Fruit fly (Drosophila melanogaster): ENCODE data around the gene Gr22f.

Gene Gr22f

dm6 chr2L:1790261-1790660 lies 34.0 kb upstream of the Gr22f start, which contains the start of gene Gr22d:
Gene Gr22d (minus strand): TSS chr2L:1790361.
- TF ChIP-seq Gug (GFP tag; IDR thresholded peaks at IDR 0.05) = no peak
- no peak for TF ChIP-seq bbx (GFP tag; IDR thresholded peaks at IDR 0.05; ENCODE audit: partially characterized antibody)
- TF ChIP-seq CG11504 (tag; optimal IDR thresholded peaks at IDR 0.05) = no peak
- no peak for TF ChIP-seq Lpt (GFP tag; optimal IDR thresholded peaks at IDR 0.05)
- TF ChIP-seq CG6175 (GFP tag; IDR thresholded peaks at IDR 0.05) = no peak
- TF ChIP-seq CG34422 (GFP tag; IDR thresholded peaks at IDR 0.05) = no peak
- no peak for TF ChIP-seq CG8359 (GFP tag; optimal IDR thresholded peaks at IDR 0.05; ENCODE audit: borderline replicate concordance)
- TF ChIP-seq tup (GFP tag; optimal IDR thresholded peaks at IDR 0.05) = no peak
- TF ChIP-seq prd (optimal IDR thresholded peaks at IDR 0.05) = no peak
- TF ChIP-seq prd (GFP tag; IDR thresholded peaks at IDR 0.05) = no peak
- no peak for TF ChIP-seq TFAM (GFP tag; optimal IDR thresholded peaks at IDR 0.05)
- no peak for TF ChIP-seq CG17612 (GFP tag; IDR thresholded peaks at IDR 0.05)
- TF ChIP-seq CG4730 (GFP tag; IDR thresholded peaks at IDR 0.05) = no peak
- no peak for TF ChIP-seq HHEX (GFP tag; optimal IDR thresholded peaks at IDR 0.05)
- TF ChIP-seq Spps (tag; optimal IDR thresholded peaks at IDR 0.05) = no peak

- TF ChIP-seq mirr (GFP tag; optimal IDR thresholded peaks at IDR 0.05) (peak; percentile 23), CG18599 (GFP tag; optimal IDR thresholded peaks at IDR 0.05) (peak; percentile 41), ssp (GFP tag; IDR thresholded peaks at IDR 0.05) (no peak), lab (GFP tag; optimal IDR thresholded peaks at IDR 0.05) (peak; percentile 19), CG7839 (tag; optimal IDR thresholded peaks at IDR 0.05) (no peak), Hey (tag; optimal IDR thresholded peaks at IDR 0.05) (peak; percentile 81), sna (GFP tag; IDR thresholded peaks at IDR 0.05; ENCODE audit: partially characterized antibody) (no peak), abd-A (tag; optimal IDR thresholded peaks at IDR 0.05) (peak; percentile 76), onecut (GFP tag; IDR thresholded peaks at IDR 0.05) (peak; percentile 44), nerfin-1 (tag; optimal IDR thresholded peaks at IDR 0.05) (peak; percentile 54)
These were observed 31.7 kb upstream of the Gr22f start for dm6 chr2L:1787929-1788328.

DNA sequence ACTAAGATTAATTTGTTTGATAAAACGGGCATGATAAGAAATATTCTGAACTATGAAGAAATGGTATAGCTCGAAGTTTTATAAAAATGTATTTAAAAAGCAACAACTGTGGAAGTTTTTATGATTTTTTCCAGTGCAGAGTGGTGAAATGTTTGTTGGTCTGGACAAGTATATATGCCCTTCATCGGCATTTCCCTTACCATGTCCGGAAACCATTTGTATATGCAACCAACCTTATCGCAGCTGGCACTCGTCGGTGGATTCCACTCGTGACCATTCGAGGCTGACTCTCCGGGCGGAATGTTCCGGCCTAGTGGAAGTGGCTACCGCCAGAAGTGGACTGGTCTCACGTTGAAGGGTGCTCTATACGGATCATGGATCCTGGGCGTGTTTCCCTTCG lies 27.5 kb upstream of the Gr22f start, which contains the start of gene Gr22e:
Gene Gr22e (plus strand): TSS at position 301 of the 400 bp plus-strand sequence.
- TF ChIP-seq gem (tag; optimal IDR thresholded peaks at IDR 0.05) (no peak), toy (GFP tag; IDR thresholded peaks at IDR 0.05) (no peak), disco-r (GFP tag; optimal IDR thresholded peaks at IDR 0.05) (no peak), Rfx (GFP tag; IDR thresholded peaks at IDR 0.05) (no peak), CG10431 (GFP tag; optimal IDR thresholded peaks at IDR 0.05) (no peak), org-1 (GFP tag; optimal IDR thresholded peaks at IDR 0.05) (no peak), CG12071 (GFP tag; optimal IDR thresholded peaks at IDR 0.05) (no peak), Dp (GFP tag; optimal IDR thresholded peaks at IDR 0.05) (no peak), BEAF-32 (GFP tag; optimal IDR thresholded peaks at IDR 0.05) (no peak), HLH54F (GFP tag; optimal IDR thresholded peaks at IDR 0.05) (no peak)

DNA sequence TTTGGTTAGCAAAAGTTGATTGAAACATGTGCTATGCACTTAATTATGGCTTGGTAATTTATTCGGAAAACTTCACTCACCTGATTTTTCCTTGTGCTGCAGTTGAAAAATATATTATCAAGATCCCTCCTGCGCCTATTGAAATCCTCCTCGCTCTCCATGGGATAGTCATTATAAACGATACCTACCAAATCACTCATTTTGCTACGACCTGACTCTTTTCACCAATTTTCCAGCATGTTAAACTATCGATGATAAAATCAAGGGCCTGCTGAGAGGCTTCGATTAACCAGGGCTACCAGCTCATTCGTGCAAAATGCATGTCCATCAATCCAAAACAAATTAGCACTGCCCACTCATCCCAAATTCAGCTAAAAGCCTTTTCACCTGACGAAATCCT lies 2.6 kb upstream of the Gr22f start, which contains the start of gene CG17650:
Gene CG17650 (minus strand): TSS at position 241 of the 400 bp plus-strand sequence.
- TF ChIP-seq BEAF-32 (GFP tag; optimal IDR thresholded peaks at IDR 0.05) (peak; percentile 18), amos (GFP tag; IDR thresholded peaks at IDR 0.05; ENCODE audit: partially characterized antibody) (peak; percentile 29; the same call in 1 of the 2 replicates), stwl (tag; optimal IDR thresholded peaks at IDR 0.05) (peak; percentile 48), Neu2 (GFP tag; optimal IDR thresholded peaks at IDR 0.05; ENCODE audit: borderline replicate concordance) (peak; percentile 96), Sry-δ (GFP tag; optimal IDR thresholded peaks at IDR 0.05) (peak; percentile 14), CG4617 (GFP tag; optimal IDR thresholded peaks at IDR 0.05; ENCODE audit: borderline replicate concordance) (no peak), CG8388 (GFP tag; optimal IDR thresholded peaks at IDR 0.05) (no peak)
